Fruit fly (Drosophila melanogaster): ENCODE measurements around the gene sty.
A peak's percentile ranks its signal among the peaks of the same experiment; 100 is the strongest.

The sty gene

DNA sequence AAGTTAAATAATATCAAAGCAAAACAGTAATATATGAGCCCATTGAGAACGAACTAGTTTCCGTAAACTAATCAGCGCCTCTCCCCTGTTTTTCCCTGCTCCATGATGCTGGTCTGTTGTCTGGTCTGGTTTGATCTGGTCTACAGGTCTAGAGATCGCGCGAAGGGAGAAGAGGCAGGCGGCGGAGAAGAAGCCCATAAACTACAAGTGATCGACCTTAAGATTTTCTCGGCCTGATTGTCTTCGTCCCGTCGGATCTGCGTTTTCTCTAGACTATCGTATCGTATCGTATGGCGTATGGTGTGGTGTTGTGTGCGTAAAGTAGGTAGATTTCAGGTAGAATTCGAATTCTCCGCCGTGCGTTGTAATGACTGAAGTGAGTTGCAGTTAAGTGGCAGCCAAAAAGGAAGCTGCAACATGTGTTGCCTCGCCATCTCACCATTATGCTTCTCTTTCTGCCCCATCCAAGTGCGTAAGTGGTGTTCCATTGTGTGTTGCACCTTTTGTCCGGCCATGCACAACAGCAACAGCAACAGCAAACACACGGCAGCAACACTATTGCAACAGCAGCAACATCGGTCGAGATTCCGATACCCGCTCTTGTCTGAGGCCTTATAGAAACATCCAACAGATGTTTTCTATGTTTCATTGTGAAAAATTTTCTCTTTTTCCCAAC, 15.0 kb downstream of the sty start (continued):
- TF ChIP-seq CG32772 (GFP tag; IDR thresholded peaks at IDR 0.05) (no peak), insv (GFP tag; optimal IDR thresholded peaks at IDR 0.05) (peak in 1 of 2 experiments; percentile 5), nerfin-2 (GFP tag; IDR thresholded peaks at IDR 0.05; ENCODE audit: partially characterized antibody) (no peak), CG3163 (GFP tag; optimal IDR thresholded peaks at IDR 0.05) (no peak), gce (GFP tag; IDR thresholded peaks at IDR 0.05) (no peak), TFAM (GFP tag; optimal IDR thresholded peaks at IDR 0.05) (no peak), CG7372 (GFP tag; IDR thresholded peaks at IDR 0.05) (no peak), Bteb2 (GFP tag; optimal IDR thresholded peaks at IDR 0.05) (no peak), ken (GFP tag; IDR thresholded peaks at IDR 0.05) (no peak), Dad (GFP tag; optimal IDR thresholded peaks at IDR 0.05) (no peak), pum (GFP tag; optimal IDR thresholded peaks at IDR 0.05) (no peak), sens (GFP tag) (peak; percentile 87), CG13123 (GFP tag; optimal IDR thresholded peaks at IDR 0.05) (no peak), CG4707 (GFP tag; optimal IDR thresholded peaks at IDR 0.05) (no peak), luna (GFP tag; optimal IDR thresholded peaks at IDR 0.05) (no peak), Lhr (GFP tag; optimal IDR thresholded peaks at IDR 0.05) (no peak), p53 (GFP tag; optimal IDR thresholded peaks at IDR 0.05) (no peak), wor (GFP tag; IDR thresholded peaks at IDR 0.05) (no peak), dan (GFP tag; IDR thresholded peaks at IDR 0.05) (no peak), zen (tag; optimal IDR thresholded peaks at IDR 0.05) (peak; percentile 62), gro (GFP tag; optimal IDR thresholded peaks at IDR 0.05) (no peak), Ravus (GFP tag; IDR thresholded peaks at IDR 0.05) (no peak), CG15269 (tag; optimal IDR thresholded peaks at IDR 0.05) (no peak), CG3995 (GFP tag; optimal IDR thresholded peaks at IDR 0.05) (no peak), CG11504 (tag; optimal IDR thresholded peaks at IDR 0.05) (peak; percentile 11), chif (GFP tag; optimal IDR thresholded peaks at IDR 0.05) (no peak), CG2875 (GFP tag; optimal IDR thresholded peaks at IDR 0.05) (no peak), Rfx (GFP tag; IDR thresholded peaks at IDR 0.05) (no peak), chinmo (GFP tag; IDR thresholded peaks at IDR 0.05; ENCODE audit: partially characterized antibody) (0 out of 4 replicates have a peak, but pooled peaks have one; percentile 45), org-1 (GFP tag; optimal IDR thresholded peaks at IDR 0.05) (no peak), stc (GFP tag; IDR thresholded peaks at IDR 0.05) (no peak), ssp (GFP tag; IDR thresholded peaks at IDR 0.05) (no peak), slou (GFP tag; optimal IDR thresholded peaks at IDR 0.05) (no peak), CG15696 (tag; optimal IDR thresholded peaks at IDR 0.05) (no peak), CG13894 (tag; optimal IDR thresholded peaks at IDR 0.05) (peak; percentile 6), CG32767 (GFP tag; IDR thresholded peaks at IDR 0.05) (no peak), CG12769 (tag; optimal IDR thresholded peaks at IDR 0.05) (peak; percentile 51), run (tag; optimal IDR thresholded peaks at IDR 0.05) (no peak), CG9215 (GFP tag; IDR thresholded peaks at IDR 0.05) (no peak), CG10959 (GFP tag; IDR thresholded peaks at IDR 0.05) (no peak), Hey (tag; optimal IDR thresholded peaks at IDR 0.05) (no peak), ash1 (GFP tag; optimal IDR thresholded peaks at IDR 0.05) (no peak), Hr51 (GFP tag; optimal IDR thresholded peaks at IDR 0.05) (no peak), CG1603 (tag; optimal IDR thresholded peaks at IDR 0.05) (no peak), ap (GFP tag; IDR thresholded peaks at IDR 0.05) (no peak), CG14860 (GFP tag; IDR thresholded peaks at IDR 0.05; ENCODE audit: partially characterized antibody) (no peak), CG6272 (GFP tag; IDR thresholded peaks at IDR 0.05) (no peak), CG8388 (GFP tag; optimal IDR thresholded peaks at IDR 0.05) (no peak), CG4328 (GFP tag; optimal IDR thresholded peaks at IDR 0.05) (no peak), al (GFP tag; IDR thresholded peaks at IDR 0.05) (no peak), gem (tag; optimal IDR thresholded peaks at IDR 0.05) (peak; percentile 84)
